Fruit fly (Drosophila melanogaster) whole organism, embryonic: ENCODE data around the gene CG31832.

Experiments
- Abd-B ChIP-seq: fragments of 200-800 bp; sonication (Bioruptor generic); optimal IDR thresholded peaks from 2 replicates; lab custom pipeline; 2018; ENCODE audit warnings: missing biosample characterization, mild to moderate bottlenecking, missing genetic modification characterization, moderate library complexity
- CG10321 ChIP-seq: fragments of 200-800 bp; sonication (Bioruptor generic); IDR thresholded peaks from 2 replicates; pipeline ENCODE4 v1.3.6; 2022; ENCODE audit warnings: missing biosample characterization, missing genetic modification characterization
- CG11085 ChIP-seq: fragments of 200-800 bp; sonication (Bioruptor generic); IDR thresholded peaks from 2 replicates; pipeline ENCODE4 v1.3.6; 2022; ENCODE audit warnings: missing biosample characterization, missing genetic modification characterization
- CG11247 ChIP-seq: fragments of 200-800 bp; sonication (Bioruptor generic); IDR thresholded peaks from 2 replicates; pipeline ENCODE4 v1.3.6; 2022; ENCODE audit warnings: missing biosample characterization, missing genetic modification characterization
- CG11398 ChIP-seq: fragments of 200-800 bp; sonication (Bioruptor generic); optimal IDR thresholded peaks from 2 replicates; lab custom pipeline; 2016; ENCODE audit warnings: missing biosample characterization, missing genetic modification characterization
- CG12744 ChIP-seq: fragments of 200-800 bp; sonication (Bioruptor generic); optimal IDR thresholded peaks from 2 replicates; lab custom pipeline; 2016; ENCODE audit warnings: missing biosample characterization, missing genetic modification characterization
- CG14667 ChIP-seq: fragments of 200-800 bp; sonication (Bioruptor generic); IDR thresholded peaks from 2 replicates; pipeline ENCODE4 v1.3.6; 2022; ENCODE audit warnings: missing biosample characterization, missing genetic modification characterization
- CG1529 ChIP-seq: fragments of 200-800 bp; sonication (Bioruptor generic); optimal IDR thresholded peaks from 3 replicates; lab custom pipeline; 2018; ENCODE audit warnings: missing biosample characterization, missing genetic modification characterization
- CG15601 ChIP-seq: fragments of 200-800 bp; sonication (Bioruptor generic); optimal IDR thresholded peaks from 3 replicates; lab custom pipeline; 2019; ENCODE audit warnings: missing biosample characterization, mild to moderate bottlenecking, missing genetic modification characterization, moderate library complexity
- CG1602 ChIP-seq: fragments of 200-800 bp; sonication (Bioruptor generic); optimal IDR thresholded peaks from 3 replicates; lab custom pipeline; 2016; ENCODE audit warnings: missing biosample characterization, missing genetic modification characterization
- CG17186 ChIP-seq: fragments of 200-800 bp; sonication (Bioruptor generic); optimal IDR thresholded peaks from 3 replicates; lab custom pipeline; 2017; ENCODE audit warnings: missing biosample characterization, missing genetic modification reagents, missing genetic modification characterization
- CG17328 ChIP-seq: fragments of 200-800 bp; sonication (Bioruptor generic); IDR thresholded peaks from 2 replicates; pipeline ENCODE4 v1.3.6; 2022; ENCODE audit warnings: missing biosample characterization, missing genetic modification characterization
- CG1832 ChIP-seq: fragments of 200-800 bp; sonication (Bioruptor generic); optimal IDR thresholded peaks from 2 replicates; lab custom pipeline; 2017; ENCODE audit warnings: missing biosample characterization, mild to moderate bottlenecking, missing genetic modification characterization, inconsistent platforms
- CG2199 ChIP-seq: fragments of 200-800 bp; sonication (Bioruptor generic); IDR thresholded peaks from 3 replicates; pipeline ENCODE4 v1.3.6; 2022; ENCODE audit warnings: missing biosample characterization, missing genetic modification characterization
- CG3065 ChIP-seq: fragments of 200-800 bp; sonication (Bioruptor generic); optimal IDR thresholded peaks from 2 replicates; lab custom pipeline; 2016; ENCODE audit warnings: missing biosample characterization, missing genetic modification characterization
- CG43689 ChIP-seq: fragments of 200-800 bp; sonication (Bioruptor generic); IDR thresholded peaks from 2 replicates; pipeline ENCODE4 v1.3.6; 2022; ENCODE audit warnings: missing biosample characterization, missing genetic modification characterization
- CG5245 ChIP-seq: fragments of 200-800 bp; sonication (Bioruptor generic); optimal IDR thresholded peaks from 3 replicates; lab custom pipeline; 2016; ENCODE audit warnings: missing biosample characterization, missing genetic modification characterization
- CG6689 ChIP-seq: fragments of 200-800 bp; sonication (Bioruptor generic); IDR thresholded peaks from 2 replicates; pipeline ENCODE4 v1.3.6; 2022; ENCODE audit warnings: missing biosample characterization, missing genetic modification characterization
- CG8281 ChIP-seq: fragments of 200-800 bp; sonication (Bioruptor generic); optimal IDR thresholded peaks from 2 replicates; lab custom pipeline; 2018; ENCODE audit warnings: missing biosample characterization, mild to moderate bottlenecking, missing genetic modification characterization, moderate library complexity
- CG8944 ChIP-seq: fragments of 200-800 bp; sonication (Bioruptor generic); optimal IDR thresholded peaks from 3 replicates; lab custom pipeline; 2016; ENCODE audit warnings: missing biosample characterization, missing genetic modification characterization
- CG9727 ChIP-seq: fragments of 200-800 bp; sonication (Bioruptor generic); optimal IDR thresholded peaks from 3 replicates; lab custom pipeline; 2017; ENCODE audit warnings: missing biosample characterization, mild to moderate bottlenecking, missing genetic modification characterization
- CG9797 ChIP-seq: fragments of 200-800 bp; sonication (Bioruptor generic); optimal IDR thresholded peaks from 3 replicates; lab custom pipeline; 2018; ENCODE audit warnings: missing biosample characterization, mild to moderate bottlenecking, missing genetic modification characterization
- CG9817 ChIP-seq: fragments of 200-800 bp; sonication (Bioruptor generic); optimal IDR thresholded peaks from 2 replicates; lab custom pipeline; 2018; ENCODE audit warnings: missing biosample characterization, mild to moderate bottlenecking, missing genetic modification characterization, moderate library complexity
- E2f1 ChIP-seq: fragments of 200-800 bp; sonication (Bioruptor generic); IDR thresholded peaks from 2 replicates; pipeline ENCODE4 v1.3.6; 2022; ENCODE audit warnings: missing biosample characterization, missing genetic modification characterization
- Eip74EF ChIP-seq, 2 experiments: fragments of 200-800 bp in 1 of 2; fragments of >200 bp in 1 of 2; sonication (Bioruptor generic) in 1 of 2; optimal IDR thresholded peaks; 2 replicates each; lab custom pipeline; 2017 to 2019; ENCODE audit warnings: missing biosample characterization in 2 of 2, missing genetic modification characterization in 2 of 2, mild to moderate bottlenecking in 1 of 2, moderate library complexity in 1 of 2
- Elba2 ChIP-seq: fragments of 200-800 bp; sonication (Bioruptor generic); optimal IDR thresholded peaks from 3 replicates; lab custom pipeline; 2016; ENCODE audit warnings: missing biosample characterization, missing genetic modification characterization
- HmgZ ChIP-seq: fragments of 200-800 bp; sonication (Bioruptor generic); optimal IDR thresholded peaks from 2 replicates; lab custom pipeline; 2018; ENCODE audit warnings: missing biosample characterization, mild to moderate bottlenecking, missing genetic modification characterization
- Hmx ChIP-seq: fragments of 200-800 bp; sonication (Bioruptor generic); optimal IDR thresholded peaks from 2 replicates; lab custom pipeline; 2016; ENCODE audit warnings: missing biosample characterization, missing genetic modification characterization
- Lim3 ChIP-seq: fragments of 200-800 bp; sonication (Bioruptor generic); IDR thresholded peaks from 2 replicates; pipeline ENCODE4 v1.3.6; 2022; ENCODE audit warnings: missing biosample characterization, missing genetic modification characterization
- Nf-YA ChIP-seq: fragments of 200-800 bp; sonication (Bioruptor generic); IDR thresholded peaks from 2 replicates; pipeline ENCODE4 v1.3.6; 2022; ENCODE audit warnings: missing biosample characterization, missing genetic modification characterization
- ab ChIP-seq: fragments of 200-800 bp; sonication (Bioruptor generic); optimal IDR thresholded peaks from 2 replicates; lab custom pipeline; 2016; ENCODE audit warnings: missing biosample characterization, missing genetic modification characterization
- bbx ChIP-seq: fragments of 200-800 bp; sonication (Bioruptor generic); IDR thresholded peaks from 2 replicates; pipeline ENCODE4 v1.3.6; 2022; ENCODE audit warnings: missing biosample characterization, missing genetic modification characterization; ENCODE audit not compliant: partially characterized antibody
- crc ChIP-seq: fragments of 200-800 bp; sonication (Bioruptor generic); optimal IDR thresholded peaks from 2 replicates; lab custom pipeline; 2016; ENCODE audit warnings: missing biosample characterization, missing genetic modification characterization
- crol ChIP-seq: fragments of 200-800 bp; sonication (Bioruptor generic); IDR thresholded peaks from 2 replicates; pipeline ENCODE4 v1.3.6; 2022; ENCODE audit warnings: missing biosample characterization, missing genetic modification characterization
- dan ChIP-seq: fragments of 200-800 bp; sonication (Bioruptor generic); IDR thresholded peaks from 2 replicates; pipeline ENCODE4 v1.3.6; 2022; ENCODE audit warnings: missing biosample characterization, missing genetic modification characterization
- dimm ChIP-seq: fragments of 200-800 bp; sonication (Bioruptor generic); IDR thresholded peaks from 2 replicates; pipeline ENCODE4 v1.3.6; 2022; ENCODE audit warnings: missing biosample characterization, missing genetic modification characterization
- dmrt11E ChIP-seq: fragments of 200-800 bp; sonication (Bioruptor generic); optimal IDR thresholded peaks from 3 replicates; lab custom pipeline; 2018; ENCODE audit warnings: missing biosample characterization, mild to moderate bottlenecking, missing genetic modification characterization, moderate library complexity
- fd3F ChIP-seq: fragments of 200-800 bp; sonication (Bioruptor generic); optimal IDR thresholded peaks from 2 replicates; lab custom pipeline; 2018; ENCODE audit warnings: missing biosample characterization, mild to moderate bottlenecking, missing genetic modification characterization, moderate library complexity
- gce ChIP-seq: fragments of 200-800 bp; sonication (Bioruptor generic); IDR thresholded peaks from 3 replicates; pipeline ENCODE4 v1.3.6; 2022; ENCODE audit warnings: missing biosample characterization, missing genetic modification characterization
- gcm2 ChIP-seq: fragments of 200-800 bp; sonication (Bioruptor generic); optimal IDR thresholded peaks from 2 replicates; lab custom pipeline; 2016; ENCODE audit warnings: missing biosample characterization, missing genetic modification characterization
- hbn ChIP-seq: fragments of 200-800 bp; sonication (Bioruptor generic); IDR thresholded peaks from 2 replicates; pipeline ENCODE4 v1.3.6; 2022; ENCODE audit warnings: missing biosample characterization, missing genetic modification characterization; ENCODE audit not compliant: partially characterized antibody
- hkb ChIP-seq, 2 experiments: fragments of 200-800 bp in 1 of 2; fragments of >200 bp in 1 of 2; sonication (Bioruptor generic) in 1 of 2; IDR thresholded peaks in 1 of 2; optimal IDR thresholded peaks in 1 of 2; 2 replicates each; pipeline versions ENCODE4 v1.3.6 to Lab custom; 2017 to 2022; ENCODE audit warnings: missing biosample characterization in 1 of 2, missing genetic modification characterization in 1 of 2
- insv ChIP-seq, 2 experiments: fragments of 200-800 bp; sonication (Bioruptor generic); optimal IDR thresholded peaks; 3 replicates each; lab custom pipeline; 2016 to 2018; ENCODE audit warnings: missing biosample characterization in 2 of 2, missing genetic modification characterization in 2 of 2
- lab ChIP-seq: fragments of 200-800 bp; sonication (Bioruptor generic); optimal IDR thresholded peaks from 3 replicates; lab custom pipeline; 2017; ENCODE audit warnings: missing biosample characterization, missing genetic modification characterization, mild to moderate bottlenecking, moderate library complexity, missing genetic modification reagents
- run ChIP-seq: fragments of 200-800 bp; sonication (Bioruptor generic); optimal IDR thresholded peaks from 3 replicates; lab custom pipeline; 2018; ENCODE audit warnings: missing biosample characterization, mild to moderate bottlenecking, missing genetic modification characterization
- sima ChIP-seq: fragments of 200-800 bp; sonication (Bioruptor generic); optimal IDR thresholded peaks from 2 replicates; lab custom pipeline; 2016; ENCODE audit warnings: missing biosample characterization, missing genetic modification characterization
- sqz ChIP-seq: fragments of 200-800 bp; sonication (Bioruptor generic); optimal IDR thresholded peaks from 3 replicates; lab custom pipeline; 2018; ENCODE audit warnings: missing biosample characterization, mild to moderate bottlenecking, missing genetic modification characterization
- unc-4 ChIP-seq: fragments of 200-800 bp; sonication (Bioruptor generic); IDR thresholded peaks from 2 replicates; pipeline ENCODE4 v1.3.6; 2022; ENCODE audit warnings: missing biosample characterization, missing genetic modification characterization; ENCODE audit not compliant: partially characterized antibody
- usp ChIP-seq: fragments of >200 bp; optimal IDR thresholded peaks from 2 replicates; lab custom pipeline; 2017; ENCODE audit warnings: missing biosample characterization, missing genetic modification characterization
- wek ChIP-seq: fragments of 200-800 bp; sonication (Bioruptor generic); optimal IDR thresholded peaks from 3 replicates; lab custom pipeline; 2018; ENCODE audit warnings: missing biosample characterization, mild to moderate bottlenecking, missing genetic modification characterization, moderate library complexity
- zf30C ChIP-seq: fragments of 200-800 bp; sonication (Bioruptor generic); optimal IDR thresholded peaks from 3 replicates; lab custom pipeline; 2018; ENCODE audit warnings: missing biosample characterization, mild to moderate bottlenecking, missing genetic modification characterization

The CG31832 gene

dm6 chr2L:15060580-15061005, 29.0 kb upstream of the CG31832 start, which contains the start of gene TfIIS (continued):
- no peak for TF ChIP-seq CG3065 (GFP tag; lab: Kevin White, UChicago)
- TF ChIP-seq CG1529: no peak
- TF ChIP-seq hbn: peak; percentile 33; the same call in 1 of the 2 replicates
- no peak for TF ChIP-seq CG9817 (tag; lab: Kevin White, UChicago)
- TF ChIP-seq CG14667 (GFP tag; lab: Robert Waterston, UW): no peak
- no peak for TF ChIP-seq zf30C (GFP tag; lab: Kevin White, UChicago)
- peak in 1 of 2 experiments; percentile 96 for TF ChIP-seq insv (GFP tag; optimal IDR thresholded peaks at IDR 0.05; lab: Kevin White, UChicago)
- no peak; the same call in 1 of the 2 replicates for TF ChIP-seq CG10321 (GFP tag; lab: Robert Waterston, UW)
- no peak for TF ChIP-seq Eip74EF (GFP tag; optimal IDR thresholded peaks at IDR 0.05; lab: Kevin White, UChicago)
- no peak for TF ChIP-seq run (tag; lab: Kevin White, UChicago)
- no peak for TF ChIP-seq CG6689 (GFP tag; lab: Robert Waterston, UW)
- no peak for TF ChIP-seq usp (GFP tag; lab: Kevin White, UChicago)
- no peak for TF ChIP-seq Lim3 (GFP tag; lab: Robert Waterston, UW)
- no peak for TF ChIP-seq Nf-YA (GFP tag; lab: Robert Waterston, UW)
- TF ChIP-seq CG11398 (GFP tag; lab: Kevin White, UChicago): no peak
- no peak for TF ChIP-seq CG11247
- no peak for TF ChIP-seq crc (GFP tag; lab: Kevin White, UChicago)
- TF ChIP-seq sima (GFP tag; lab: Kevin White, UChicago): no peak
- TF ChIP-seq CG1602: no peak
- TF ChIP-seq E2f1 (GFP tag; lab: Robert Waterston, UW): no peak; the same call in 1 of the 2 replicates
- no peak for TF ChIP-seq dimm (GFP tag; lab: Robert Waterston, UW)
- peak; percentile 27 for TF ChIP-seq wek (GFP tag; lab: Kevin White, UChicago)
- TF ChIP-seq CG12744: peak; percentile 8
- TF ChIP-seq unc-4: peak; percentile 45; the same call in 1 of the 2 replicates
- no peak for TF ChIP-seq CG11085 (GFP tag; lab: Robert Waterston, UW)
- no peak for TF ChIP-seq lab (GFP tag; lab: Kevin White, UChicago)
- TF ChIP-seq gcm2 (GFP tag; lab: Kevin White, UChicago): no peak
- TF ChIP-seq crol (GFP tag; lab: Robert Waterston, UW): no peak
- no peak for TF ChIP-seq CG9727 (GFP tag; lab: Kevin White, UChicago)
- peak; percentile 40 for TF ChIP-seq CG17186 (GFP tag; lab: Kevin White, UChicago)
- TF ChIP-seq dmrt11E (tag; lab: Kevin White, UChicago): no peak
- peak; percentile 97 for TF ChIP-seq CG9797 (GFP tag; lab: Kevin White, UChicago)
- peak; percentile 72 for TF ChIP-seq hkb (optimal IDR thresholded peaks at IDR 0.05; lab: Kevin White, UChicago)
- no peak for TF ChIP-seq hkb (GFP tag; IDR thresholded peaks at IDR 0.05; lab: Robert Waterston, UW)
- no peak for TF ChIP-seq fd3F (GFP tag; lab: Kevin White, UChicago)
- no peak for TF ChIP-seq ab (GFP tag; lab: Kevin White, UChicago)
- no peak for TF ChIP-seq CG8281 (tag; lab: Kevin White, UChicago)
- TF ChIP-seq dan (GFP tag; lab: Robert Waterston, UW): no peak
- peak; percentile 67 for TF ChIP-seq sqz
- TF ChIP-seq CG5245: no peak
- peak; percentile 80 for TF ChIP-seq Abd-B (GFP tag; lab: Kevin White, UChicago)
- TF ChIP-seq CG15601 (tag; lab: Kevin White, UChicago): peak; percentile 76
- peak; percentile 17; the same call in 1 of the 2 replicates for TF ChIP-seq bbx (GFP tag; lab: Robert Waterston, UW)
- TF ChIP-seq HmgZ (tag; lab: Kevin White, UChicago): peak; percentile 90
- no peak for TF ChIP-seq gce
- peak; percentile 55; the same call in 1 of the 3 replicates for TF ChIP-seq CG2199 (GFP tag; lab: Robert Waterston, UW)
- TF ChIP-seq Elba2 (GFP tag; lab: Kevin White, UChicago): peak; percentile 92
- TF ChIP-seq CG8944: no peak
- no peak for TF ChIP-seq CG43689 (GFP tag; lab: Robert Waterston, UW)
- no peak for TF ChIP-seq CG17328 (GFP tag; lab: Robert Waterston, UW)
- TF ChIP-seq Hmx: no peak
- no peak for TF ChIP-seq CG1832 (GFP tag; lab: Kevin White, UChicago)
